Fruit fly (Drosophila melanogaster) S2 (cell line): ENCODE measurements around the gene GstD2.

Source experiments
- CG8478 ChIP-seq: fragments of >200 bp; optimal IDR thresholded peaks from 2 replicates; lab custom pipeline; 2018
- CTCF ChIP-seq, 2 experiments: fragments of >200 bp; optimal IDR thresholded peaks; 2 replicates each; lab custom pipeline; 2018

DNA sequence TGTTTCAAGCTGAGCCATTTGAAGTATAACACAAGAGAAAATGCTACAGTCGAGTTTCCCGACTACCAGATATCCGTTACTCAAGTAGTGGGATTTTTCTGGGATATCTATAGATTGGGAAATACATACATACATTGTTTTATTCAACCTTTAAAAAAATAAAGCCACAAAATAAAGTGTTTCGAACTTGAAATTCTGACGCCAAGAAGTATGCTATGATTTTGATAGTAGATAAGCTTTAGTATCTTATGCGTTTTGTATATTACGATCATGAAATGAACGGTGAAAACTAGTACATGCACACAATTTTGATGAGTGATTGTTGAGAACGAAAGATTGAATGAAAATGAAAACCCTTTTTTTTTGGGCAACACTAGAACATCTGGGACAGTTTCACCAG lies 8.2 kb upstream of the GstD2 start:
- TF ChIP-seq CTCF (optimal IDR thresholded peaks at IDR 0.05; lab: Kevin White, UChicago) (no peak), CG8478 (no peak)
